Worm (Caenorhabditis elegans) whole organism, L1 larva: Measurements from ENCODE around the gene npr-31.

Experiments used
- ceh-63 ChIP-seq: fragments of 200-800 bp; sonication (Bioruptor generic); optimal IDR thresholded peaks from 2 replicates; lab custom pipeline; 2018; ENCODE audit warnings: mild to moderate bottlenecking, missing genetic modification characterization, missing compliant biosample characterization
- egl-27 ChIP-seq, 2 experiments: fragments of 150-350 bp in 1 of 2; sonication (generic microtip); optimal IDR thresholded peaks; 3 replicates each; lab custom pipeline; 2017 to 2018; ENCODE audit warnings: missing biosample characterization in 2 of 2, missing genetic modification characterization in 2 of 2, missing genetic modification reagents in 2 of 2
- fos-1 ChIP-seq: fragments of 150-350 bp; optimal IDR thresholded peaks from 2 replicates; lab custom pipeline; 2014; ENCODE audit warnings: missing biosample characterization, missing genetic modification characterization
- lin-15B ChIP-seq: fragments of 150-350 bp; sonication (generic microtip); optimal IDR thresholded peaks from 3 replicates; lab custom pipeline; 2014; ENCODE audit warnings: missing biosample characterization, missing genetic modification characterization
- lin-39 ChIP-seq: fragments of 150-350 bp; optimal IDR thresholded peaks from 2 replicates; lab custom pipeline; 2014; ENCODE audit warnings: missing biosample characterization, missing genetic modification reagents, missing genetic modification characterization
- mef-2 ChIP-seq: fragments of 150-350 bp; optimal IDR thresholded peaks from 2 replicates; lab custom pipeline; 2014; ENCODE audit warnings: missing biosample characterization, missing genetic modification characterization
- mep-1 ChIP-seq: fragments of 150-350 bp; optimal IDR thresholded peaks from 2 replicates; lab custom pipeline; 2014; ENCODE audit warnings: missing biosample characterization, missing genetic modification characterization
- nhr-77 ChIP-seq: fragments of 150-350 bp; optimal IDR thresholded peaks from 2 replicates; lab custom pipeline; 2014; ENCODE audit warnings: missing biosample characterization, missing genetic modification characterization
- nhr-84 ChIP-seq: sonication (generic microtip); optimal IDR thresholded peaks from 2 replicates; lab custom pipeline; 2017; ENCODE audit warnings: missing biosample characterization, missing genetic modification characterization
- zag-1 ChIP-seq: fragments of 150-350 bp; optimal IDR thresholded peaks from 2 replicates; lab custom pipeline; 2014; ENCODE audit warnings: missing biosample characterization, missing genetic modification characterization

DNA sequence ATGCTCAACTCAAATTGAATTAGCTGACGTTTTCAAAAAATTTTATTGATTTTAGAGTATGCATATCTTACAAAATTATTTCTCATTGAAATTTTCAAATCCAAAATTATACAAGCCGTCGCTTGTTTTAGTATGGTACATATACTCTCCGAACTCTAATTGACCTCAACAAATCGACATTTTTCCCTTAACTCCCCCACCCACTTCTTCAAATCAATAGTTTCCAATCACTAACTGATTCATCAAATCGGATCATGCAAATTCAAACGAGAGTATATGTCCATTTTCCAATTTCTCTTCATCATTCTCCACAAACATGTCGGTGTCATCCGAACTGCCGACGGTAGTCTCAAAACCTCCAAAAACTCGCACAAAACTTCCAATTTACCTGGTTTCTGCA lies 44.7 kb downstream of the npr-31 start, which contains the start of gene E04F6.4:
- TF ChIP-seq lin-15B (tag; lab: Kevin White, UChicago) (no peak), mef-2 (no peak), fos-1 (no peak), zag-1 (tag; lab: Kevin White, UChicago) (no peak), nhr-84 (tag; lab: Kevin White, UChicago) (no peak), mep-1 (tag; lab: Kevin White, UChicago) (no peak), lin-39 (tag; lab: Kevin White, UChicago) (no peak), nhr-77 (no peak), ceh-63 (GFP tag; lab: Kevin White, UChicago) (no peak), egl-27 (tag; optimal IDR thresholded peaks at IDR 0.05; lab: Kevin White, UChicago) (no peak)
